Fruit fly (Drosophila melanogaster) whole organism, embryonic: ENCODE measurements around the gene Caper.

Source experiments
- Bteb2 ChIP-seq: fragments of 200-800 bp; sonication (Bioruptor generic); optimal IDR thresholded peaks from 2 replicates; lab custom pipeline; 2016; ENCODE audit warnings: missing biosample characterization, missing genetic modification characterization
- C15 ChIP-seq: fragments of 200-800 bp; sonication (Bioruptor generic); IDR thresholded peaks from 3 replicates; pipeline ENCODE4 v1.3.6; 2022; ENCODE audit warnings: missing biosample characterization, missing genetic modification characterization
- CG10274 ChIP-seq: fragments of 200-800 bp; sonication (Bioruptor generic); optimal IDR thresholded peaks from 3 replicates; lab custom pipeline; 2017; ENCODE audit warnings: missing biosample characterization, mild to moderate bottlenecking, missing genetic modification characterization
- CG10543 ChIP-seq: fragments of 200-800 bp; sonication (Bioruptor generic); optimal IDR thresholded peaks from 3 replicates; lab custom pipeline; 2017; ENCODE audit warnings: missing biosample characterization, mild to moderate bottlenecking, missing genetic modification characterization, moderate library complexity
- CG10565 ChIP-seq: fragments of 200-800 bp; sonication (Bioruptor generic); optimal IDR thresholded peaks from 3 replicates; lab custom pipeline; 2016; ENCODE audit warnings: missing biosample characterization, mild to moderate bottlenecking, missing genetic modification characterization
- CG10654 ChIP-seq: fragments of 200-800 bp; sonication (Bioruptor generic); optimal IDR thresholded peaks from 2 replicates; lab custom pipeline; 2016; ENCODE audit warnings: missing biosample characterization, missing genetic modification characterization
- CG11695 ChIP-seq: fragments of 200-800 bp; sonication (Bioruptor generic); IDR thresholded peaks from 3 replicates; pipeline ENCODE4 v1.3.6; 2022; ENCODE audit warnings: missing biosample characterization, missing genetic modification characterization
- CG11723 ChIP-seq: fragments of 200-800 bp; sonication (Bioruptor generic); optimal IDR thresholded peaks from 2 replicates; lab custom pipeline; 2017; ENCODE audit warnings: missing biosample characterization, mild to moderate bottlenecking, missing genetic modification characterization
- CG12769 ChIP-seq: fragments of 200-800 bp; sonication (Bioruptor generic); optimal IDR thresholded peaks from 2 replicates; lab custom pipeline; 2019; ENCODE audit warnings: missing biosample characterization, mild to moderate bottlenecking, missing genetic modification characterization, moderate library complexity
- CG13123 ChIP-seq: fragments of 200-800 bp; sonication (Bioruptor generic); optimal IDR thresholded peaks from 2 replicates; lab custom pipeline; 2016; ENCODE audit warnings: missing biosample characterization, missing genetic modification characterization
- CG14441 ChIP-seq: fragments of 200-800 bp; sonication (Bioruptor generic); IDR thresholded peaks from 2 replicates; pipeline ENCODE4 v1.3.6; 2022; ENCODE audit warnings: missing biosample characterization, missing genetic modification characterization
- CG15073 ChIP-seq: fragments of 200-800 bp; sonication (Bioruptor generic); optimal IDR thresholded peaks from 2 replicates; lab custom pipeline; 2016; ENCODE audit warnings: missing biosample characterization, missing genetic modification characterization
- CG17568 ChIP-seq: fragments of 200-800 bp; sonication (Bioruptor generic); optimal IDR thresholded peaks from 2 replicates; lab custom pipeline; 2018; ENCODE audit warnings: missing biosample characterization, mild to moderate bottlenecking, missing genetic modification characterization, moderate library complexity
- CG2116 ChIP-seq: fragments of 200-800 bp; sonication (Bioruptor generic); optimal IDR thresholded peaks from 3 replicates; lab custom pipeline; 2018; ENCODE audit warnings: missing biosample characterization, mild to moderate bottlenecking, missing genetic modification characterization
- CG30431 ChIP-seq: fragments of 200-800 bp; sonication (Bioruptor generic); optimal IDR thresholded peaks from 2 replicates; lab custom pipeline; 2017; ENCODE audit warnings: missing biosample characterization, missing genetic modification characterization
- CG4360 ChIP-seq: fragments of 200-800 bp; sonication (Bioruptor generic); IDR thresholded peaks from 2 replicates; pipeline ENCODE4 v1.3.6; 2022; ENCODE audit warnings: missing biosample characterization, missing genetic modification characterization
- CG4707 ChIP-seq: fragments of 200-800 bp; sonication (Bioruptor generic); optimal IDR thresholded peaks from 2 replicates; lab custom pipeline; 2018; ENCODE audit warnings: missing biosample characterization, mild to moderate bottlenecking, missing genetic modification characterization, moderate library complexity
- CG6175 ChIP-seq: fragments of 200-800 bp; sonication (Bioruptor generic); IDR thresholded peaks from 3 replicates; pipeline ENCODE4 v1.3.6; 2022; ENCODE audit warnings: missing biosample characterization, missing genetic modification characterization
- CG7271 ChIP-seq: fragments of 200-800 bp; sonication (Bioruptor generic); optimal IDR thresholded peaks from 2 replicates; lab custom pipeline; 2018; ENCODE audit warnings: missing biosample characterization, mild to moderate bottlenecking, missing genetic modification characterization, moderate library complexity
- CG7839 ChIP-seq: fragments of 200-800 bp; sonication (Bioruptor generic); optimal IDR thresholded peaks from 3 replicates; lab custom pipeline; 2018; ENCODE audit warnings: missing biosample characterization, mild to moderate bottlenecking, missing genetic modification characterization, moderate library complexity
- Chrac-16 ChIP-seq: fragments of 200-800 bp; sonication (Bioruptor generic); optimal IDR thresholded peaks from 3 replicates; lab custom pipeline; 2016; ENCODE audit warnings: missing biosample characterization, missing genetic modification characterization
- CoRest ChIP-seq: fragments of 200-800 bp; sonication (Bioruptor generic); optimal IDR thresholded peaks from 3 replicates; lab custom pipeline; 2018; ENCODE audit warnings: missing biosample characterization, mild to moderate bottlenecking, missing genetic modification characterization, moderate library complexity
- Dek ChIP-seq: fragments of 200-800 bp; sonication (Bioruptor generic); optimal IDR thresholded peaks from 3 replicates; lab custom pipeline; 2019; ENCODE audit warnings: missing biosample characterization, mild to moderate bottlenecking, missing genetic modification characterization, moderate library complexity
- Dip2 ChIP-seq: fragments of 200-800 bp; sonication (Bioruptor generic); IDR thresholded peaks from 2 replicates; pipeline ENCODE4 v1.3.6; 2022; ENCODE audit warnings: missing biosample characterization, missing genetic modification characterization
- GATAe ChIP-seq: fragments of 200-800 bp; sonication (Bioruptor generic); conservative IDR thresholded peaks from 2 replicates; pipeline ENCODE4 v1.3.6; 2022; ENCODE audit warnings: missing biosample characterization, missing genetic modification characterization
- HHEX ChIP-seq: fragments of 200-800 bp; sonication (Bioruptor generic); optimal IDR thresholded peaks from 3 replicates; lab custom pipeline; 2017; ENCODE audit warnings: missing biosample characterization, mild to moderate bottlenecking, missing genetic modification characterization, missing genetic modification reagents
- HLH54F ChIP-seq: fragments of 200-800 bp; sonication (Bioruptor generic); optimal IDR thresholded peaks from 3 replicates; lab custom pipeline; 2016; ENCODE audit warnings: missing biosample characterization, missing genetic modification characterization
- MESR4 ChIP-seq: fragments of 200-800 bp; sonication (Bioruptor generic); optimal IDR thresholded peaks from 2 replicates; lab custom pipeline; 2018; ENCODE audit warnings: missing biosample characterization, mild to moderate bottlenecking, missing genetic modification characterization, moderate library complexity
- Scr ChIP-seq: fragments of 200-800 bp; sonication (Bioruptor generic); IDR thresholded peaks from 2 replicates; pipeline ENCODE4 v1.3.6; 2022; ENCODE audit warnings: missing biosample characterization, missing genetic modification characterization; ENCODE audit not compliant: partially characterized antibody
- Sin3A ChIP-seq: fragments of >200 bp; optimal IDR thresholded peaks from 2 replicates; lab custom pipeline; 2018
- Spps ChIP-seq: fragments of 200-800 bp; sonication (Bioruptor generic); optimal IDR thresholded peaks from 2 replicates; lab custom pipeline; 2018; ENCODE audit warnings: missing biosample characterization, mild to moderate bottlenecking, missing genetic modification characterization
- Stat92E ChIP-seq, 3 experiments: fragments of >200 bp in 2 of 3; fragments of 200-800 bp in 1 of 3; sonication (Bioruptor generic) in 1 of 3; optimal IDR thresholded peaks; 2 replicates each; lab custom pipeline; 2017 to 2019; ENCODE audit warnings: missing biosample characterization in 3 of 3, missing genetic modification characterization in 3 of 3, mild to moderate bottlenecking in 1 of 3, moderate library complexity in 1 of 3
- Trl ChIP-seq, 3 experiments: fragments of >200 bp in 2 of 3; fragments of 200-800 bp in 1 of 3; sonication (Bioruptor generic) in 1 of 3; optimal IDR thresholded peaks; 2 replicates in 1 of 3; 3 replicates in 2 of 3; lab custom pipeline; 2016 to 2017; ENCODE audit warnings: missing biosample characterization in 1 of 3, missing genetic modification characterization in 1 of 3
- bab2 ChIP-seq: fragments of 200-800 bp; sonication (Bioruptor generic); optimal IDR thresholded peaks from 2 replicates; lab custom pipeline; 2016; ENCODE audit warnings: missing biosample characterization, missing genetic modification characterization
- cato ChIP-seq: fragments of 200-800 bp; sonication (Bioruptor generic); optimal IDR thresholded peaks from 2 replicates; lab custom pipeline; 2016; ENCODE audit warnings: missing biosample characterization, missing genetic modification characterization, borderline replicate concordance
- cwo ChIP-seq: fragments of 200-800 bp; sonication (Bioruptor generic); optimal IDR thresholded peaks from 3 replicates; lab custom pipeline; 2017; ENCODE audit warnings: missing biosample characterization, missing genetic modification characterization, mild to moderate bottlenecking, moderate library complexity, missing genetic modification reagents
- dimm ChIP-seq: fragments of 200-800 bp; sonication (Bioruptor generic); IDR thresholded peaks from 2 replicates; pipeline ENCODE4 v1.3.6; 2022; ENCODE audit warnings: missing biosample characterization, missing genetic modification characterization
- klu ChIP-seq: fragments of 200-800 bp; sonication (Bioruptor generic); IDR thresholded peaks from 2 replicates; pipeline ENCODE4 v1.3.6; 2022; ENCODE audit warnings: missing biosample characterization, missing genetic modification characterization
- mld ChIP-seq: fragments of 200-800 bp; sonication (Bioruptor generic); IDR thresholded peaks from 3 replicates; pipeline ENCODE4 v1.3.6; 2022; ENCODE audit warnings: missing biosample characterization, missing genetic modification characterization; ENCODE audit not compliant: partially characterized antibody
- pb ChIP-seq: fragments of 200-800 bp; sonication (Bioruptor generic); optimal IDR thresholded peaks from 3 replicates; lab custom pipeline; 2016; ENCODE audit warnings: missing biosample characterization, missing genetic modification characterization
- ro ChIP-seq: fragments of 200-800 bp; sonication (Bioruptor generic); IDR thresholded peaks from 2 replicates; pipeline ENCODE4 v1.3.6; 2022; ENCODE audit warnings: missing biosample characterization, missing genetic modification characterization
- sc ChIP-seq, 3 experiments: fragments of >200 bp in 2 of 3; fragments of 200-800 bp in 1 of 3; sonication (Bioruptor generic) in 1 of 3; optimal IDR thresholded peaks; 2 replicates in 2 of 3; 3 replicates in 1 of 3; lab custom pipeline; 2017; ENCODE audit warnings: mild to moderate bottlenecking in 1 of 3, missing biosample characterization in 1 of 3, missing genetic modification characterization in 1 of 3, missing genetic modification reagents in 1 of 3
- seq ChIP-seq: fragments of 200-800 bp; sonication (Bioruptor generic); IDR thresholded peaks from 2 replicates; pipeline ENCODE4 v1.3.6; 2022; ENCODE audit warnings: missing biosample characterization, missing genetic modification characterization
- sqz ChIP-seq: fragments of 200-800 bp; sonication (Bioruptor generic); optimal IDR thresholded peaks from 3 replicates; lab custom pipeline; 2018; ENCODE audit warnings: missing biosample characterization, mild to moderate bottlenecking, missing genetic modification characterization
- tio ChIP-seq: fragments of 200-800 bp; sonication (Bioruptor generic); optimal IDR thresholded peaks from 2 replicates; lab custom pipeline; 2017; ENCODE audit warnings: missing biosample characterization, missing genetic modification characterization, inconsistent platforms
- tx ChIP-seq: fragments of 200-800 bp; sonication (Bioruptor generic); optimal IDR thresholded peaks from 2 replicates; lab custom pipeline; 2016; ENCODE audit warnings: missing biosample characterization, missing genetic modification characterization
- wdn ChIP-seq: fragments of 200-800 bp; sonication (Bioruptor generic); IDR thresholded peaks from 2 replicates; pipeline ENCODE4 v1.3.6; 2022; ENCODE audit warnings: missing biosample characterization, missing genetic modification characterization
- zen2 ChIP-seq: fragments of 200-800 bp; sonication (Bioruptor generic); IDR thresholded peaks from 3 replicates; pipeline ENCODE4 v1.3.6; 2022; ENCODE audit warnings: missing biosample characterization, missing genetic modification characterization; ENCODE audit not compliant: partially characterized antibody

Caper gene

DNA sequence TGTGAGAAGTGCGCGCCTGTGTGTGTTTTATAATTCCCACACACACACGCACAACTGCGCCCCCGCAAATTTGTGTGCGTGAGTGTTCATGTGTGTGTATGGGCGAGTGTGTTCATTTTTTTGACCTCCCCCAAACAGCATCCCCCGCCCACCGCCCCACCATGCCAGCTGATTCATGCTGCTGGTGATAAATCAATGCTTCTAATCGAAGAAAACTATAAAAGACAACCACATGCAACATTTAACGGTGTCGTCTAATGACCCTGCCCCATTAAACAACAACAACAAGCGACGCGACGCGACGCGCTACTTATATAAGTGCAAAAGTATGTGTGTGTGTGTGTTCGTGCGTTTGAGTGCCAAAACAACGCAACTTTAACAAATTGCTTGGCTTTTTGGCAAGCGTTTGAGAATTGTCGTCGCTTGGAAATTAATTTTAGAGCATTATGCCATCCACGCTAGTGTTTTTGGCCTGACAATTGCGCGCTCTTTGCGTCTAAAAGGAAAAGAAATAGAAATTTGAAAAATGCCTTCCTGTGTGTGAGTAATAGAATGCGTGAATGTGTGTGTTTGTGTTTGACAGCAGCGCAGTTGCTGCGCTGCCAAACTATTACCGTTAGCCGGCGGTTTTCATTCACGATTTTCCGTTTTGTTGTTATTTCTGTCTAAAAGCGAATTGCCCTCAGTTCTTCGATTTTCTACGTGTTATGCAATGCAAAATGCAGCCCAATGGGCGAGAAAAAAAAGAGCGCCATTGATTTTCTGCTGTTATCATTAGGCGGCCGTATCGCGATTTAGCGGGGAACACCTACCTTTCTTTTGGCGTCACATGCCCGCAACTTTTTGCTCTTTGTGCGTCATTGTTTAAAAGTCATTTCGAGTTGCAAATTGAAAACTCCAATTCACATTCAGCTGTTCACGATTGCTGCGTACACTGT, 6.2 kb downstream of the Caper start (continued):
- TF ChIP-seq CG4707, result no peak
- TF ChIP-seq tio (GFP tag; lab: Kevin White, UChicago), result no peak
- no peak for TF ChIP-seq CG11695 (GFP tag; lab: Robert Waterston, UW)
- TF ChIP-seq CG10274 (GFP tag; lab: Kevin White, UChicago), result no peak
- TF ChIP-seq Chrac-16 (GFP tag; lab: Kevin White, UChicago), result no peak
- TF ChIP-seq HLH54F, result no peak
- TF ChIP-seq CG12769 (tag; lab: Kevin White, UChicago), result no peak
- no peak for TF ChIP-seq CG14441 (GFP tag; lab: Robert Waterston, UW)
- TF ChIP-seq Dip2 (GFP tag; lab: Robert Waterston, UW), result no peak
- no peak for TF ChIP-seq wdn (GFP tag; lab: Robert Waterston, UW)
- no peak for TF ChIP-seq mld (GFP tag; lab: Robert Waterston, UW)
- TF ChIP-seq cato (GFP tag; lab: Kevin White, UChicago), result no peak
- TF ChIP-seq ro (GFP tag; lab: Robert Waterston, UW), result no peak
- TF ChIP-seq zen2, result no peak
- no peak for TF ChIP-seq cwo (GFP tag; lab: Kevin White, UChicago)
- peak; percentile 84; the same call in 2 of the 3 replicates for TF ChIP-seq CG6175 (GFP tag; lab: Robert Waterston, UW)
- no peak for TF ChIP-seq Spps (tag; lab: Kevin White, UChicago)
- no peak for TF ChIP-seq tx (GFP tag; lab: Kevin White, UChicago)
- no peak for TF ChIP-seq CG2116 (GFP tag; lab: Kevin White, UChicago)
- TF ChIP-seq CG10654 (GFP tag; lab: Kevin White, UChicago), result no peak
- no peak for TF ChIP-seq Trl (optimal IDR thresholded peaks at IDR 0.05; lab: Kevin White, UChicago)
- no peak for TF ChIP-seq Trl (GFP tag; optimal IDR thresholded peaks at IDR 0.05; lab: Kevin White, UChicago)
- no peak for TF ChIP-seq Scr (GFP tag; lab: Robert Waterston, UW)
- no peak for TF ChIP-seq MESR4 (GFP tag; lab: Kevin White, UChicago)
- TF ChIP-seq Sin3A (lab: Kevin White, UChicago), result no peak
- no peak for TF ChIP-seq sc (optimal IDR thresholded peaks at IDR 0.05; lab: Kevin White, UChicago)
- TF ChIP-seq sc (GFP tag; optimal IDR thresholded peaks at IDR 0.05; lab: Kevin White, UChicago), result no peak
- no peak for TF ChIP-seq CG11723
- TF ChIP-seq Stat92E (GFP tag; optimal IDR thresholded peaks at IDR 0.05; lab: Kevin White, UChicago), result no peak
- TF ChIP-seq CG7271, result no peak
- no peak for TF ChIP-seq bab2 (GFP tag; lab: Kevin White, UChicago)
- TF ChIP-seq CG10565 (GFP tag; lab: Kevin White, UChicago), result no peak
- TF ChIP-seq C15 (GFP tag; lab: Robert Waterston, UW), result no peak
- TF ChIP-seq CG13123, result no peak
- no peak for TF ChIP-seq GATAe (GFP tag; lab: Robert Waterston, UW)
- no peak for TF ChIP-seq Bteb2 (GFP tag; lab: Kevin White, UChicago)
- no peak for TF ChIP-seq CG30431
- peak; percentile 41 for TF ChIP-seq sqz (GFP tag; lab: Kevin White, UChicago)
- peak; percentile 83 for TF ChIP-seq CG4360 (GFP tag; lab: Robert Waterston, UW)
- TF ChIP-seq klu (GFP tag; lab: Robert Waterston, UW), result peak; percentile 75
- no peak for TF ChIP-seq seq (GFP tag; lab: Robert Waterston, UW)
- no peak for TF ChIP-seq HHEX
- no peak for TF ChIP-seq Dek (tag; lab: Kevin White, UChicago)
- no peak for TF ChIP-seq dimm
- no peak for TF ChIP-seq pb (GFP tag; lab: Kevin White, UChicago)
- no peak for TF ChIP-seq CoRest (tag; lab: Kevin White, UChicago)
- TF ChIP-seq CG15073, result no peak
- no peak for TF ChIP-seq CG7839 (tag; lab: Kevin White, UChicago)
- peak; percentile 1 for TF ChIP-seq CG10543
- peak; percentile 31 for TF ChIP-seq CG17568 (GFP tag; lab: Kevin White, UChicago)
